Worm (Caenorhabditis elegans) whole organism, midembryonic: ENCODE data around the gene C06A12.19.

Experiments
- cog-1 ChIP-seq: sonication (generic microtip); optimal IDR thresholded peaks from 2 replicates; lab custom pipeline; 2016; ENCODE audit warnings: missing genetic modification characterization, missing compliant biosample characterization
- flt-1 ChIP-seq: fragments of 200-800 bp; sonication (Bioruptor generic); IDR thresholded peaks from 2 replicates; pipeline ENCODE4 v1.3.6; 2022; ENCODE audit warnings: missing genetic modification characterization, missing compliant biosample characterization
- ztf-29 ChIP-seq: fragments of 200-800 bp; sonication (Bioruptor generic); IDR thresholded peaks from 2 replicates; pipeline ENCODE4 v1.3.6; 2022; ENCODE audit warnings: missing genetic modification reagents, missing genetic modification characterization, missing compliant biosample characterization

DNA sequence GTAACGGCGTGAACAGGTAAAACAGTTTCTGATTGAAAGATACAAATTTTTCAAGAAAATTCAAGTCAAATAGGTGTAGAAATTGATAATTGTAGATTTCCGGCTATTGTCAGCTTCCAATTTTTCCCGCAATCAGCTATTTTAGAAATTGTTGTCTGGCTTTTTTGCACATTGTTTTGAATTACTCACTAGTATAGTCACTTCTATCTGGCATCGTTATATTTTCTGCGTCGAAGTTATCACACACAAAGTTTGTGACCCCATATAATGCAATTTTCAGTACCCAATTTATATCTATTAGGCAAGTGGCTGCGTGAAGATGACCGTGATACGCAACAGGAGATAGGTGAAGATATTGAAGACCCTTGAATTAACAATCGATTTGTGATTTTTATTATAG, 4.7 kb downstream of the C06A12.19 start:
- TF ChIP-seq ztf-29 (GFP tag; lab: Robert Waterston, UW): no peak
- no peak for TF ChIP-seq flt-1 (GFP tag; lab: Robert Waterston, UW)
- TF ChIP-seq cog-1: no peak
